Fruit fly (Drosophila melanogaster): ENCODE data around the gene Anp.

Anp gene

dm6 chr3R:30240245-30240644 is 30.5 kb downstream of the Anp start:
- peak; percentile 14 for TF ChIP-seq abd-A (tag; optimal IDR thresholded peaks at IDR 0.05)
- no peak for TF ChIP-seq MTF-1 (GFP tag; optimal IDR thresholded peaks at IDR 0.05; ENCODE audit: borderline replicate concordance)
- peak; percentile 74 for TF ChIP-seq Blimp-1 (GFP tag; optimal IDR thresholded peaks at IDR 0.05)
- TF ChIP-seq CG13287 (GFP tag; IDR thresholded peaks at IDR 0.05; ENCODE audit: partially characterized antibody), result no peak
- no peak for TF ChIP-seq so (GFP tag; IDR thresholded peaks at IDR 0.05)
- TF ChIP-seq CG13894 (tag; optimal IDR thresholded peaks at IDR 0.05), result no peak
- peak; percentile 44; the same call in 1 of the 3 replicates for TF ChIP-seq z (GFP tag; IDR thresholded peaks at IDR 0.05)
- TF ChIP-seq pros (GFP tag; optimal IDR thresholded peaks at IDR 0.05), result no peak
- TF ChIP-seq nerfin-2 (GFP tag; IDR thresholded peaks at IDR 0.05; ENCODE audit: partially characterized antibody), result 0 out of 2 replicates have a peak, but pooled peaks have one; percentile 31
- peak; percentile 8 for TF ChIP-seq kni (GFP tag; optimal IDR thresholded peaks at IDR 0.05)
- peak; percentile 72 for TF ChIP-seq vvl (GFP tag; IDR thresholded peaks at IDR 0.05)
- TF ChIP-seq trem (tag; optimal IDR thresholded peaks at IDR 0.05), result no peak
- no peak for TF ChIP-seq peb (GFP tag; IDR thresholded peaks at IDR 0.05)
- no peak for TF ChIP-seq Fer2 (tag; optimal IDR thresholded peaks at IDR 0.05)
- TF ChIP-seq Dad (GFP tag; optimal IDR thresholded peaks at IDR 0.05), result no peak
- TF ChIP-seq CG6683 (GFP tag; optimal IDR thresholded peaks at IDR 0.05), result no peak

dm6 chr3R:30243262-30243815 is 33.6 kb downstream of the Anp start, which contains the start of gene CG9737:
TSS of gene CG9737 (minus strand) at chr3R:30243312.
- TF ChIP-seq CG12236 (GFP tag; optimal IDR thresholded peaks at IDR 0.05), result no peak
- no peak for TF ChIP-seq CG2129 (GFP tag; IDR thresholded peaks at IDR 0.05; ENCODE audit: partially characterized antibody)
- TF ChIP-seq Eip74EF (GFP tag; optimal IDR thresholded peaks at IDR 0.05), result peak in 1 of 2 experiments; percentile 81
- TF ChIP-seq tgo (GFP tag; IDR thresholded peaks at IDR 0.05), result no peak
- peak; percentile 93 for TF ChIP-seq ftz-f1 (GFP tag; optimal IDR thresholded peaks at IDR 0.05)
- peak in 1 of 2 experiments; percentile 58 for TF ChIP-seq crp (GFP tag; optimal IDR thresholded peaks at IDR 0.05)
- TF ChIP-seq gsb-n (tag; optimal IDR thresholded peaks at IDR 0.05), result no peak
- peak; percentile 59 for TF ChIP-seq CG10431 (GFP tag; optimal IDR thresholded peaks at IDR 0.05)
- no peak for TF ChIP-seq CG17912 (GFP tag; optimal IDR thresholded peaks at IDR 0.05)
- no peak for TF ChIP-seq CG14860 (GFP tag; IDR thresholded peaks at IDR 0.05; ENCODE audit: partially characterized antibody)
- no peak for TF ChIP-seq H2.0 (GFP tag; IDR thresholded peaks at IDR 0.05)
- peak; percentile 74 for TF ChIP-seq CG12769 (tag; optimal IDR thresholded peaks at IDR 0.05)
- no peak for TF ChIP-seq Dip3 (GFP tag; optimal IDR thresholded peaks at IDR 0.05)
- peak; percentile 6 for TF ChIP-seq CrebB (tag; optimal IDR thresholded peaks at IDR 0.05)
- no peak for TF ChIP-seq CG32767 (GFP tag; IDR thresholded peaks at IDR 0.05)
- TF ChIP-seq pros (GFP tag; optimal IDR thresholded peaks at IDR 0.05), result peak; percentile 99
- no peak for TF ChIP-seq shn (GFP tag; optimal IDR thresholded peaks at IDR 0.05)
- TF ChIP-seq CG10267 (tag; optimal IDR thresholded peaks at IDR 0.05), result no peak
- TF ChIP-seq CG3163 (GFP tag; optimal IDR thresholded peaks at IDR 0.05), result no peak
- no peak for TF ChIP-seq gce (GFP tag; IDR thresholded peaks at IDR 0.05)
- TF ChIP-seq bcd (GFP tag; optimal IDR thresholded peaks at IDR 0.05), result no peak
- peak; percentile 79 for TF ChIP-seq HLHmδ (GFP tag; optimal IDR thresholded peaks at IDR 0.05)
- peak in 1 of 2 experiments; percentile 73 for TF ChIP-seq Hr78 (GFP tag; optimal IDR thresholded peaks at IDR 0.05)
- peak; percentile 1 for TF ChIP-seq gcm (GFP tag; optimal IDR thresholded peaks at IDR 0.05)
- TF ChIP-seq CG8944 (GFP tag; optimal IDR thresholded peaks at IDR 0.05), result no peak
- no peak for TF ChIP-seq CG11696 (GFP tag; IDR thresholded peaks at IDR 0.05)
- no peak for TF ChIP-seq org-1 (GFP tag; optimal IDR thresholded peaks at IDR 0.05)
- no peak for TF ChIP-seq Meics (GFP tag; optimal IDR thresholded peaks at IDR 0.05)
- no peak for TF ChIP-seq repo (GFP tag; optimal IDR thresholded peaks at IDR 0.05)
- peak; percentile 25 for TF ChIP-seq Med (GFP tag)
- peak; percentile 92 for TF ChIP-seq Deaf1 (tag; optimal IDR thresholded peaks at IDR 0.05)
- TF ChIP-seq toy (GFP tag; IDR thresholded peaks at IDR 0.05), result no peak
- TF ChIP-seq mirr (GFP tag; optimal IDR thresholded peaks at IDR 0.05), result peak; percentile 11
- TF ChIP-seq pho (GFP tag; optimal IDR thresholded peaks at IDR 0.05), result no peak
